Worm (Caenorhabditis elegans) whole organism, L4 larva: ENCODE measurements around the gene srw-68.

ENCODE experiments used
- ceh-62 ChIP-seq: sonication (generic microtip); optimal IDR thresholded peaks from 2 replicates; lab custom pipeline; 2017; ENCODE audit warnings: missing biosample characterization, missing genetic modification characterization
- lin-13 ChIP-seq: fragments of 150-350 bp; optimal IDR thresholded peaks from 2 replicates; lab custom pipeline; 2014; ENCODE audit warnings: missing biosample characterization, missing genetic modification reagents, missing genetic modification characterization
- nhr-76 ChIP-seq: fragments of 150-350 bp; optimal IDR thresholded peaks from 2 replicates; lab custom pipeline; 2014; ENCODE audit warnings: missing biosample characterization, missing genetic modification characterization
- pha-4 ChIP-seq, 2 experiments: fragments of 150-350 bp in 1 of 2; fragments of 200-800 bp in 1 of 2; sonication (Bioruptor generic) in 1 of 2; IDR thresholded peaks in 1 of 2; optimal IDR thresholded peaks in 1 of 2; 2 replicates each; pipeline versions ENCODE4 v1.3.6 to Lab custom; 2014 to 2022; ENCODE audit warnings: missing genetic modification characterization in 2 of 2, missing genetic modification reagents in 2 of 2, missing biosample characterization in 1 of 2, missing compliant biosample characterization in 1 of 2
- pqm-1 ChIP-seq: sonication (generic microtip); optimal IDR thresholded peaks from 2 replicates; lab custom pipeline; 2017; ENCODE audit warnings: missing biosample characterization, missing genetic modification characterization
- rbr-2 ChIP-seq: sonication (generic microtip); optimal IDR thresholded peaks from 2 replicates; lab custom pipeline; 2016; ENCODE audit warnings: missing genotype, missing genetic modification characterization, missing compliant biosample characterization
- skn-1 ChIP-seq: fragments of 150-350 bp; optimal IDR thresholded peaks from 2 replicates; lab custom pipeline; 2014; ENCODE audit warnings: missing biosample characterization, missing genetic modification characterization
- tag-97 ChIP-seq: fragments of 200-800 bp; sonication (Bioruptor generic); IDR thresholded peaks from 2 replicates; pipeline ENCODE4 v1.3.6; 2022; ENCODE audit warnings: missing genetic modification characterization, missing compliant biosample characterization
- unc-130 ChIP-seq: sonication (generic microtip); optimal IDR thresholded peaks from 2 replicates; lab custom pipeline; 2016; ENCODE audit warnings: missing genetic modification reagents, missing genetic modification characterization, missing compliant biosample characterization

ce11 chrV:7403501-7403900 lies 23.0 kb downstream of the srw-68 start:
- TF ChIP-seq unc-130 (GFP tag; lab: Kevin White, UChicago): no peak
- TF ChIP-seq pha-4 (GFP tag; IDR thresholded peaks at IDR 0.05; lab: Robert Waterston, UW): no peak
- TF ChIP-seq pha-4 (tag; optimal IDR thresholded peaks at IDR 0.05; lab: Kevin White, UChicago): no peak
- no peak for TF ChIP-seq tag-97 (GFP tag; lab: Robert Waterston, UW)
- no peak for TF ChIP-seq nhr-76 (tag; lab: Kevin White, UChicago)
- no peak for TF ChIP-seq skn-1 (tag; lab: Kevin White, UChicago)
- TF ChIP-seq pqm-1: no peak
- TF ChIP-seq ceh-62 (tag; lab: Kevin White, UChicago): no peak
- no peak for TF ChIP-seq rbr-2 (tag; lab: Kevin White, UChicago)
- TF ChIP-seq lin-13 (GFP tag; lab: Kevin White, UChicago): no peak
